Worm (Caenorhabditis elegans) whole organism, L1 larva: ENCODE measurements around the gene K11E4.6.

Experiments
- C04F5.9 ChIP-seq: sonication (generic microtip); optimal IDR thresholded peaks from 2 replicates; lab custom pipeline; 2016; ENCODE audit warnings: missing genetic modification characterization, missing compliant biosample characterization
- F16B12.6 ChIP-seq: fragments of 150-350 bp; optimal IDR thresholded peaks from 2 replicates; lab custom pipeline; 2014; ENCODE audit warnings: missing biosample characterization, missing genetic modification characterization
- Y116A8C.19 ChIP-seq: sonication (generic microtip); optimal IDR thresholded peaks from 2 replicates; lab custom pipeline; 2016; ENCODE audit warnings: missing compliant biosample characterization, missing genetic modification characterization, borderline replicate concordance
- aly-2 ChIP-seq: fragments of 150-350 bp; optimal IDR thresholded peaks from 2 replicates; lab custom pipeline; 2014; ENCODE audit warnings: missing biosample characterization, missing genetic modification characterization
- blmp-1 ChIP-seq: fragments of 150-350 bp; optimal IDR thresholded peaks from 2 replicates; lab custom pipeline; 2014; ENCODE audit warnings: missing biosample characterization, missing genetic modification characterization
- ceh-63 ChIP-seq: fragments of 200-800 bp; sonication (Bioruptor generic); optimal IDR thresholded peaks from 2 replicates; lab custom pipeline; 2018; ENCODE audit warnings: mild to moderate bottlenecking, missing genetic modification characterization, missing compliant biosample characterization
- ceh-82 ChIP-seq, 3 experiments: fragments of 150-350 bp in 1 of 3; sonication (generic microtip) in 2 of 3; optimal IDR thresholded peaks; 2 replicates each; lab custom pipeline; 2014 to 2017; ENCODE audit warnings: missing biosample characterization in 3 of 3, missing genetic modification characterization in 3 of 3
- dpl-1 ChIP-seq, 3 experiments: fragments of 150-350 bp in 2 of 3; sonication (generic microtip) in 1 of 3; optimal IDR thresholded peaks; 2 replicates each; lab custom pipeline; 2014 to 2017; ENCODE audit warnings: missing biosample characterization in 3 of 3, missing genetic modification characterization in 3 of 3, missing genetic modification reagents in 3 of 3
- dsc-1 ChIP-seq: sonication (generic microtip); optimal IDR thresholded peaks from 2 replicates; lab custom pipeline; 2016; ENCODE audit warnings: mild to moderate bottlenecking, missing genetic modification characterization, missing compliant biosample characterization
- efl-3 ChIP-seq: fragments of 200-800 bp; sonication (Bioruptor generic); optimal IDR thresholded peaks from 2 replicates; lab custom pipeline; 2018; ENCODE audit warnings: mild to moderate bottlenecking, missing genetic modification characterization, missing compliant biosample characterization
- egl-27 ChIP-seq, 2 experiments: fragments of 150-350 bp in 1 of 2; sonication (generic microtip); optimal IDR thresholded peaks; 3 replicates each; lab custom pipeline; 2017 to 2018; ENCODE audit warnings: missing biosample characterization in 2 of 2, missing genetic modification characterization in 2 of 2, missing genetic modification reagents in 2 of 2
- elt-2 ChIP-seq: sonication (generic microtip); optimal IDR thresholded peaks from 2 replicates; lab custom pipeline; 2016; ENCODE audit warnings: missing genetic modification characterization, mild to moderate bottlenecking, inconsistent platforms, missing compliant biosample characterization, missing genetic modification reagents
- ets-5 ChIP-seq: fragments of 200-800 bp; sonication (Bioruptor generic); IDR thresholded peaks from 2 replicates; pipeline ENCODE4 v1.3.6; 2022; ENCODE audit warnings: missing genetic modification characterization, missing compliant biosample characterization
- fkh-4 ChIP-seq: sonication (generic microtip); optimal IDR thresholded peaks from 2 replicates; lab custom pipeline; 2016; ENCODE audit warnings: missing compliant biosample characterization, missing genetic modification characterization, borderline replicate concordance
- irx-1 ChIP-seq: sonication (generic microtip); optimal IDR thresholded peaks from 2 replicates; lab custom pipeline; 2016; ENCODE audit warnings: missing genetic modification characterization, missing compliant biosample characterization
- jun-1 ChIP-seq: fragments of 150-350 bp; optimal IDR thresholded peaks from 2 replicates; lab custom pipeline; 2014; ENCODE audit warnings: missing biosample characterization, missing genetic modification reagents, missing genetic modification characterization
- lin-14 ChIP-seq: fragments of 200-800 bp; sonication (Bioruptor generic); optimal IDR thresholded peaks from 2 replicates; lab custom pipeline; 2018; ENCODE audit warnings: mild to moderate bottlenecking, missing genetic modification characterization, moderate library complexity, missing compliant biosample characterization
- lin-39 ChIP-seq: fragments of 150-350 bp; optimal IDR thresholded peaks from 2 replicates; lab custom pipeline; 2014; ENCODE audit warnings: missing biosample characterization, missing genetic modification reagents, missing genetic modification characterization
- lsy-2 ChIP-seq, 2 experiments: fragments of 150-350 bp; optimal IDR thresholded peaks; 2 replicates each; lab custom pipeline; 2014; ENCODE audit warnings: missing biosample characterization in 2 of 2, missing genetic modification characterization in 2 of 2
- mdl-1 ChIP-seq, 2 experiments: fragments of 150-350 bp; optimal IDR thresholded peaks; 2 replicates each; lab custom pipeline; 2014 to 2017; ENCODE audit warnings: missing biosample characterization in 2 of 2, missing genetic modification characterization in 2 of 2, inconsistent platforms in 1 of 2
- nhr-11 ChIP-seq: fragments of 150-350 bp; optimal IDR thresholded peaks from 2 replicates; lab custom pipeline; 2014; ENCODE audit warnings: missing biosample characterization, missing genetic modification characterization
- nhr-19 ChIP-seq: fragments of 200-800 bp; sonication (Bioruptor generic); conservative IDR thresholded peaks from 2 replicates; pipeline ENCODE4 v1.3.6; 2022; ENCODE audit warnings: missing genetic modification characterization, missing compliant biosample characterization
- nhr-20 ChIP-seq: sonication (generic microtip); optimal IDR thresholded peaks from 2 replicates; lab custom pipeline; 2016; ENCODE audit warnings: mild to moderate bottlenecking, missing genetic modification characterization, missing compliant biosample characterization
- nhr-76 ChIP-seq: sonication (generic microtip); optimal IDR thresholded peaks from 2 replicates; lab custom pipeline; 2017; ENCODE audit warnings: missing biosample characterization, missing genetic modification characterization
- nhr-90 ChIP-seq: sonication (generic microtip); optimal IDR thresholded peaks from 2 replicates; lab custom pipeline; 2016; ENCODE audit warnings: mild to moderate bottlenecking, missing genetic modification characterization, missing compliant biosample characterization; ENCODE audit not compliant: poor library complexity
- pax-3 ChIP-seq: fragments of 200-800 bp; sonication (Bioruptor generic); optimal IDR thresholded peaks from 2 replicates; lab custom pipeline; 2018; ENCODE audit warnings: mild to moderate bottlenecking, missing genetic modification characterization, moderate library complexity, missing compliant biosample characterization
- skn-1 ChIP-seq: fragments of 150-350 bp; optimal IDR thresholded peaks from 2 replicates; lab custom pipeline; 2014; ENCODE audit warnings: missing biosample characterization, missing genetic modification characterization
- snu-23 ChIP-seq: sonication (generic microtip); optimal IDR thresholded peaks from 2 replicates; lab custom pipeline; 2016; ENCODE audit warnings: missing genetic modification characterization, missing compliant biosample characterization
- sox-4 ChIP-seq: sonication (generic microtip); optimal IDR thresholded peaks from 2 replicates; lab custom pipeline; 2016; ENCODE audit warnings: missing genetic modification characterization, missing compliant biosample characterization
- swsn-7 ChIP-seq: sonication (generic microtip); optimal IDR thresholded peaks from 2 replicates; lab custom pipeline; 2016; ENCODE audit warnings: missing genetic modification characterization, missing compliant biosample characterization
- tbx-2 ChIP-seq: sonication (generic microtip); optimal IDR thresholded peaks from 2 replicates; lab custom pipeline; 2016; ENCODE audit warnings: missing genetic modification characterization, missing compliant biosample characterization
- tlp-1 ChIP-seq: fragments of 150-350 bp; optimal IDR thresholded peaks from 2 replicates; lab custom pipeline; 2014; ENCODE audit warnings: missing biosample characterization, missing genetic modification characterization
- unc-130 ChIP-seq: fragments of 150-350 bp; optimal IDR thresholded peaks from 2 replicates; lab custom pipeline; 2017; ENCODE audit warnings: missing biosample characterization, missing genetic modification characterization, inconsistent platforms
- unc-62 ChIP-seq: fragments of 150-350 bp; optimal IDR thresholded peaks from 2 replicates; lab custom pipeline; 2014; ENCODE audit warnings: missing biosample characterization, missing genetic modification reagents, missing genetic modification characterization
- xbp-1 ChIP-seq: sonication (generic microtip); optimal IDR thresholded peaks from 2 replicates; lab custom pipeline; 2016; ENCODE audit warnings: missing genetic modification characterization, missing compliant biosample characterization
- zip-4 ChIP-seq: fragments of 200-800 bp; sonication (Bioruptor generic); optimal IDR thresholded peaks from 2 replicates; lab custom pipeline; 2018; ENCODE audit warnings: mild to moderate bottlenecking, missing genetic modification characterization, moderate library complexity, missing compliant biosample characterization
- ztf-4 ChIP-seq: fragments of 150-350 bp; optimal IDR thresholded peaks from 2 replicates; lab custom pipeline; 2014; ENCODE audit warnings: missing biosample characterization, missing genetic modification characterization

K11E4.6 gene

DNA sequence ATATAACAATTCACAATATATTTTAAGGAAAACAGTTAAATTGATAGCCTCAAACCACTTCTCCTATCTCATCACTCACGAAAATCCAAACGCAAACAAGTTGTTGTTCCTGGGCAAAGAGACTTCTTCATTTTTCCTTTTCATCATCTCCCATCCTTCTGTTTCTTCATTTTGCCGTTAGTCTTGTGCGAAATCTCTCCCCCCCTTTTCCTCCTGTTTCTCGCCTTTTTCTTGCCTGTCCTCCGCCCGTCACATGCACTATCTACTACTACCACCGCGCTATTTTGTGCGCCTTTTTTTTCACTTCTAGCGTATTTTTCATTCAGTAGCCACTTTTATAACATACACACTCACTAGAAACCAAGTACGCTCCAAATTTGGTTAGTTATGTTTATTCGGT lies 30.0 kb downstream of the K11E4.6 start (continued):
- TF ChIP-seq ceh-63 (GFP tag; lab: Kevin White, UChicago) (no peak), skn-1 (peak; percentile 25), lin-39 (no peak), dsc-1 (tag; lab: Kevin White, UChicago) (peak; percentile 6), nhr-19 (0 out of 2 replicates have a peak, but pooled peaks have one; percentile 17), ztf-4 (tag; lab: Kevin White, UChicago) (no peak), jun-1 (tag; lab: Kevin White, UChicago) (peak; percentile 15), ceh-82 (tag; optimal IDR thresholded peaks at IDR 0.05; lab: Kevin White, UChicago) (peak in 2 of 3 experiments; percentile 17 to 27), nhr-20 (tag; lab: Kevin White, UChicago) (peak; percentile 66), lsy-2 (tag; optimal IDR thresholded peaks at IDR 0.05; lab: Kevin White, UChicago) (peak in 1 of 2 experiments; percentile 25), unc-130 (tag; lab: Kevin White, UChicago) (peak; percentile 46), nhr-11 (tag; lab: Kevin White, UChicago) (no peak), fkh-4 (no peak), tbx-2 (tag; lab: Kevin White, UChicago) (peak; percentile 6), blmp-1 (peak; percentile 82), pax-3 (tag; lab: Kevin White, UChicago) (no peak), snu-23 (peak; percentile 71), mdl-1 (tag; optimal IDR thresholded peaks at IDR 0.05; lab: Kevin White, UChicago) (peak in 1 of 2 experiments; percentile 25), zip-4 (GFP tag; lab: Kevin White, UChicago) (no peak), xbp-1 (peak; percentile 37), ets-5 (no peak), dpl-1 (GFP tag; optimal IDR thresholded peaks at IDR 0.05; lab: Kevin White, UChicago) (peak in 1 of 3 experiments; percentile 6), efl-3 (GFP tag; lab: Kevin White, UChicago) (no peak), lin-14 (GFP tag; lab: Kevin White, UChicago) (peak; percentile 81), aly-2 (no peak), nhr-90 (peak; percentile 20)

DNA sequence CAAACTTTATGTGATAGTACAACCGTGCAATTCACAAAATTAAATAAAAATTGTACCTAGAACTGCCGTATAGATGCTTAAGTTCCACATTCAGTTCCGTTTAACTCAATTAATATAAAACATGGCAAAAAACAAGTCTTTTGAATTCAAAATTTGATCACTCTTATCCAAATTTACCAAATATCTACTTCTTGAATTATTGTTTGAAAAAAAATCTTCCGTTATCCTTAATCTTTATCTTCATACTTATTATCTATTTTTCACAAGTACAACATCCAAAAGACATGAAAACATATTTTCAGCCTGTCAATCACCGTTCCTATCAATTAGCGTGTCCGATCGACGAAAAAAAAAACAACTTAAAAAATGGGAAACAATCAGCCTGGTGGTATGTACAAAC lies 31.0 kb downstream of the K11E4.6 start, which contains the start of gene aakb-1:
TSS of gene aakb-1 (plus strand) at position 301 of the 400 bp plus-strand sequence.
- no peak for TF ChIP-seq tlp-1 (tag; lab: Kevin White, UChicago)
- no peak for TF ChIP-seq egl-27 (tag; optimal IDR thresholded peaks at IDR 0.05; lab: Kevin White, UChicago)
- TF ChIP-seq aly-2 = no peak
- no peak for TF ChIP-seq nhr-20 (tag; lab: Kevin White, UChicago)
- TF ChIP-seq Y116A8C.19 (tag; lab: Kevin White, UChicago) = no peak
- no peak for TF ChIP-seq fkh-4
- no peak for TF ChIP-seq snu-23
- no peak for TF ChIP-seq unc-62 (GFP tag; lab: Kevin White, UChicago)
- no peak for TF ChIP-seq unc-130 (tag; lab: Kevin White, UChicago)

DNA sequence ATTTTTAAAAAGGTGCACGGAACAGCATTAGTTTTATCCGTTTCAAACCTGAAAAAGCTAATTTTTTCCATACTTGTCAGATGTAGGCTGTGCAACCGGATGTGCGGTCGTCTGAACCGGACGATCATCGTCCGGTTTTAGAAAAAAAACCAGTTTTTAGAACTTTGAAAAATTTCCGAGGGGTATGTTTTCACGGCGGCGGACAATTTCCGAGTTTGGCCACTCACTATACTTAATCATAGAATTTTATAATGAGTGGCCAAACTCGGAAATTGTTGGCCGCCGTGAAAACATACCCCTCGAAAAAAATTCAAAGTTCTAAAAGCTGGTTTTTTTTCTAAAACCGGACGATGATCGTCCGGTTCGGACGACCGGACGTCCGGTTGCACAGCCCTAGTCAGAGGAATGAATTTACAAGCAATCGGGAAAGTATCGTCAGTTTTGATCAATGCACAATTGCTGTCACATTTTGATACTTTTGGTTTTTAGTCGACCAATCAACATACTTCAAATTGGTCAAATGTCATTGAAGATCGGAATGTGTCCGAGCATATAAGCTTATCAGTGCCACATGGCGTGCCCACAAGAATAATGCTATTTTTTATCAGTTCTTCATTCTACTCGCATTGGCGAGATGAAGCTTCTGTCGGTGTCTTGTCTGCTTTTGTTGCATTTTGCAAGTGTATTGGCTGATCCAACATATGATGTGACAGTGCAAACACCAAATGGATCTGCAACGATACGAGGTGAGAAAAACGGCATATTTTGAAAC lies 35.4 kb downstream of the K11E4.6 start, which contains the start of gene cest-13:
TSS of gene cest-13 (plus strand) at position 562 of the 772 bp plus-strand sequence.
- TF ChIP-seq nhr-76 = no peak
- TF ChIP-seq F16B12.6 = no peak
- no peak for TF ChIP-seq skn-1
- no peak for TF ChIP-seq irx-1 (tag; lab: Kevin White, UChicago)
- TF ChIP-seq swsn-7 = no peak
- TF ChIP-seq elt-2 (tag; lab: Kevin White, UChicago) = peak; percentile 70
- TF ChIP-seq C04F5.9 = no peak
- TF ChIP-seq nhr-11 (tag; lab: Kevin White, UChicago) = no peak
- TF ChIP-seq sox-4 (tag; lab: Kevin White, UChicago) = no peak
- TF ChIP-seq, all 84 proteins: peak for 1
